Worm (Caenorhabditis elegans): Measurements from ENCODE around the gene W06B4.2.

W06B4.2 gene

DNA sequence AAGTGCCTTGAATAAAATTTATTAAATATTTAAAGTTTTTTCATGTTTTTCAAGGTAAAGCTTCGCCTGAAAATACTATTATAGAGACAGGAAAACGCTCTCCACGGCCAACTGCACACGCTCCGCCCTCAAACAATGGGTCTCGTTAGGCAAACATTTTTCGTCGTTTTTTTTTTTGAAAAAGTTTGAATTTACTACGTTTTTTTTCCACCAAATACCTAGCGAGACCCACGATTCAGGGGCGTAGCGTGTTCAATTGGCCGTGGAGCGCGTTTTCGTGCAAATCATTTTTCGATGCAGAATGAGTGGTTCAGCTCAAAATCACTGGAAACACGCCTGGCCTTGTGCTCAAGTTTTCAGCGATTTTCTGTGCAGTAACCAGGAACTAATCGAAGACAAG, at the start of gene W06B4.2:
W06B4.2 (plus strand) TSS at position 301 of the 400 bp plus-strand sequence.
- TF ChIP-seq ets-4 (tag; optimal IDR thresholded peaks at IDR 0.05) = no peak
- TF ChIP-seq unc-86 (tag; optimal IDR thresholded peaks at IDR 0.05) = no peak

DNA sequence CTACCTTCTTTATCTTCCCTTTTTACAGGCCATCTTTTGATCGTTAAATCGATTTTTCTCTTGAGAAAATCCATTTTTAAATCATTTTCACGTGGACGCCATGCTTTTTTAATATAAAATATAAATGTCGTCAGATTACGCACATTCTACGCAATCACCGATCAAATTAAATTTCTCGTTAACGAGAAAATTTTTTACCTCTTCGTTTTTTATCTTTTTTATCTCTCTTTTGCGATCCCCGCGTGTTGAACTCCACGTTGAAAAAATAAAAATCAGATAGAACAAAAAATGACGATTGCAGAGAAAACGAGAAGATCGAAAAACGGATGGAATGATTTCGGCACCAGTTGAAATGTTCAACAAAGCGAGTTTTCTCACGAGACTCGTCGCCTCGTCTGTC, 48.0 kb upstream of the W06B4.2 start, which contains the start of gene bpnt-1:
bpnt-1 (plus strand) TSS at position 301 of the 400 bp plus-strand sequence.
- TF ChIP-seq ceh-2 (tag; optimal IDR thresholded peaks at IDR 0.05) (no peak), odd-2 (tag; optimal IDR thresholded peaks at IDR 0.05) (no peak), tbx-2 (tag; optimal IDR thresholded peaks at IDR 0.05) (no peak), nhr-232 (tag; optimal IDR thresholded peaks at IDR 0.05) (no peak), mec-3 (tag; optimal IDR thresholded peaks at IDR 0.05; ENCODE audit: borderline replicate concordance) (no peak), hlh-15 (tag; optimal IDR thresholded peaks at IDR 0.05) (no peak), che-1 (tag; optimal IDR thresholded peaks at IDR 0.05) (no peak), unc-86 (tag; optimal IDR thresholded peaks at IDR 0.05) (no peak), ztf-16 (tag; optimal IDR thresholded peaks at IDR 0.05) (no peak), ceh-24 (tag; optimal IDR thresholded peaks at IDR 0.05) (no peak), madf-2 (tag; optimal IDR thresholded peaks at IDR 0.05) (no peak), pqm-1 (tag; optimal IDR thresholded peaks at IDR 0.05) (no peak), pax-1 (tag; optimal IDR thresholded peaks at IDR 0.05) (no peak), eyg-1 (tag; optimal IDR thresholded peaks at IDR 0.05) (no peak), ama-1 (optimal IDR thresholded peaks at IDR 0.05) (no peak), unc-55 (GFP tag; optimal IDR thresholded peaks at IDR 0.05) (no peak), nhr-11 (tag; optimal IDR thresholded peaks at IDR 0.05) (no peak)

DNA sequence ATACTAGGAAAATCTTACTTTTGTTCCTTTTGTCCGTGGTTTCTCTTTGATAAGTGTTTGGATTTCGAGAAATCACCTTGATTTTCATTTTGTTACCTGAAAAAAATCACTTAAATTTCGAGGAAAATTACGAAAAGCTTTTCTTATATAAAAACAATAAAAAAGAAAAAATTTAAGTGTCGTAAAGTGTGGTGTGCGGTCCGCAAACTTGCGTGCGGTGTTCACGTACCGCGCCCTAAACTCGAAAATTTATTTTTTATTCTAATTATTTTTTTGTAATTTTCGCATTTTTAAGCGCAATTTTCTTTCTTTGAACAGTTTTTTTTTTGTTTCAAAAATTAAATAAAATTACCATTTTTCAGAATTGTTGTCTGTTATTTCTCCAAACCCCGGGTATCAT, 43.2 kb upstream of the W06B4.2 start, which contains the start of the genes dcaf-13 and toe-1:
dcaf-13 (minus strand) TSS at position 96 of the 400 bp plus-strand sequence.
toe-1 (plus strand) TSS at position 361 of the 400 bp plus-strand sequence.
- TF ChIP-seq pat-9 (tag; optimal IDR thresholded peaks at IDR 0.05) = no peak
- no peak for TF ChIP-seq nhr-232 (tag; optimal IDR thresholded peaks at IDR 0.05)
- no peak for TF ChIP-seq odd-2 (tag; optimal IDR thresholded peaks at IDR 0.05)
- TF ChIP-seq ceh-45 (GFP tag; IDR thresholded peaks at IDR 0.05) = no peak
- TF ChIP-seq elt-2 (tag; optimal IDR thresholded peaks at IDR 0.05) = peak; percentile 8
- TF ChIP-seq pha-4 (tag; optimal IDR thresholded peaks at IDR 0.05) = no peak

DNA sequence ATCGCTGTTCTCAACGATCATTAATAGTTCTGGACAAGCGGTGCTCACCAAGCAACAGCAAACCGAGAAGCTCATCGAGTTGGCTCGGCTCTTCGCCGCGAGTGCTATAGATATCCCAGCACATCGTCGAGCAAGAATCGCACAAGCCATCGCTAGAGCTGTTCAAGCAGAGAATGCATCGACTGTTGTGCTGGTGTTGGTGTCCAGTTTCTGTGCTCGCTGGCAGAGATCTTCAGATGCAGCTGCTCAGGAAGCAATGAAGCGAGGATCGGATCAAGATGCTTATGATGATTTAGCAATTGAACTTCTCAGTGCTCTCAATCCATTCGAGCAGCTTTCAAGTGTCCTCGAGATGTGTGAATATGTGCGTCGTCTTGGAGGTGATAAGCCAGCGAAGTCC, 39.8 kb upstream of the W06B4.2 start:
- TF ChIP-seq che-1 (tag; optimal IDR thresholded peaks at IDR 0.05) (no peak), ceh-14 (tag; optimal IDR thresholded peaks at IDR 0.05) (no peak), ceh-24 (tag; optimal IDR thresholded peaks at IDR 0.05) (no peak), unc-3 (GFP tag; conservative IDR thresholded peaks at IDR 0.05) (no peak), unc-3 (tag; optimal IDR thresholded peaks at IDR 0.05) (no peak), unc-42 (tag; optimal IDR thresholded peaks at IDR 0.05) (no peak), elt-4 (tag; optimal IDR thresholded peaks at IDR 0.05) (no peak), ztf-16 (tag; optimal IDR thresholded peaks at IDR 0.05) (no peak), lim-6 (tag; optimal IDR thresholded peaks at IDR 0.05) (no peak), fkh-6 (tag; optimal IDR thresholded peaks at IDR 0.05) (no peak), ttx-3 (tag; optimal IDR thresholded peaks at IDR 0.05) (no peak), tbx-2 (tag; optimal IDR thresholded peaks at IDR 0.05) (no peak), mec-3 (tag; optimal IDR thresholded peaks at IDR 0.05; ENCODE audit: borderline replicate concordance) (no peak), hlh-8 (tag; optimal IDR thresholded peaks at IDR 0.05) (no peak), unc-55 (GFP tag; optimal IDR thresholded peaks at IDR 0.05) (no peak), elt-2 (tag; optimal IDR thresholded peaks at IDR 0.05) (no peak)

DNA sequence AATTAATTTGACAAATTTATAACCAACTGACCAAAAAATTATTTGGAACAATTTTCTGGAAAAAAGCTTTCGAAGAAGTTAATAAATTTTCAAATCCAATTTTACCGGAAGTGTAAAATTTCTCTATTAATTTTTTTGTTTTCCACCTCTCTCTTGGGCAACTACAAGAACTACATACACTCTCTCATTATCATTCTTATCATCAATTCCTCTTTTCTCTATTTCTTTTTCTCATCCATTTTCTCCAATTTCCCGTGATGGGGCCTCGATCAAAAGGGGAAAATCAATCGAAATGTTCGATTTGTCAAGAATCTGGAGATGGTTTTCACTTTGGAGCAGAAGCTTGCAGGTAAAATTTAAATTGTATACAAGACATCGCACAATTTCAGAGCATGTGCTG, 34.8 kb upstream of the W06B4.2 start, which contains the start of gene nhr-109:
nhr-109 (plus strand) TSS at position 222 of the 400 bp plus-strand sequence.
- TF ChIP-seq ceh-6 (GFP tag; optimal IDR thresholded peaks at IDR 0.05) (no peak), elt-4 (tag; optimal IDR thresholded peaks at IDR 0.05) (no peak), fkh-6 (tag; optimal IDR thresholded peaks at IDR 0.05) (no peak), syd-9 (tag; optimal IDR thresholded peaks at IDR 0.05) (no peak), gmeb-2 (tag; optimal IDR thresholded peaks at IDR 0.05) (no peak), F13H6.1 (tag; optimal IDR thresholded peaks at IDR 0.05) (no peak), pag-3 (tag; optimal IDR thresholded peaks at IDR 0.05; ENCODE audit: borderline replicate concordance) (no peak), ama-1 (optimal IDR thresholded peaks at IDR 0.05) (no peak), lin-11 (tag; optimal IDR thresholded peaks at IDR 0.05) (no peak), pax-1 (tag; optimal IDR thresholded peaks at IDR 0.05) (no peak), unc-42 (tag; optimal IDR thresholded peaks at IDR 0.05) (no peak), ceh-19 (GFP tag; optimal IDR thresholded peaks at IDR 0.05) (no peak)
